Fruit fly (Drosophila melanogaster) whole organism, embryonic: ENCODE measurements around the gene CG14971.

Experiments used
- Atf-2 ChIP-seq: fragments of 200-800 bp; sonication (Bioruptor generic); optimal IDR thresholded peaks from 2 replicates; lab custom pipeline; 2016; ENCODE audit warnings: missing biosample characterization, missing genetic modification characterization
- CG11696 ChIP-seq: fragments of 200-800 bp; sonication (Bioruptor generic); IDR thresholded peaks from 2 replicates; pipeline ENCODE4 v1.3.6; 2022; ENCODE audit warnings: missing biosample characterization, missing genetic modification characterization
- CG13894 ChIP-seq: fragments of 200-800 bp; sonication (Bioruptor generic); optimal IDR thresholded peaks from 3 replicates; lab custom pipeline; 2018; ENCODE audit warnings: missing biosample characterization, mild to moderate bottlenecking, missing genetic modification characterization, moderate library complexity
- CG14014 ChIP-seq: fragments of 200-800 bp; sonication (Bioruptor generic); IDR thresholded peaks from 2 replicates; pipeline ENCODE4 v1.3.6; 2022; ENCODE audit warnings: missing biosample characterization, missing genetic modification characterization
- CG14710 ChIP-seq: fragments of 200-800 bp; sonication (Bioruptor generic); optimal IDR thresholded peaks from 3 replicates; lab custom pipeline; 2019; ENCODE audit warnings: missing biosample characterization, mild to moderate bottlenecking, missing genetic modification characterization, moderate library complexity
- CG15011 ChIP-seq: fragments of 200-800 bp; sonication (Bioruptor generic); optimal IDR thresholded peaks from 3 replicates; lab custom pipeline; 2018; ENCODE audit warnings: missing biosample characterization, mild to moderate bottlenecking, missing genetic modification characterization
- CG17186 ChIP-seq: fragments of 200-800 bp; sonication (Bioruptor generic); optimal IDR thresholded peaks from 3 replicates; lab custom pipeline; 2017; ENCODE audit warnings: missing biosample characterization, missing genetic modification reagents, missing genetic modification characterization
- CG18764 ChIP-seq: fragments of 200-800 bp; sonication (Bioruptor generic); optimal IDR thresholded peaks from 3 replicates; lab custom pipeline; 2016; ENCODE audit warnings: missing biosample characterization, missing genetic modification characterization
- CG2120 ChIP-seq: fragments of 200-800 bp; sonication (Bioruptor generic); optimal IDR thresholded peaks from 3 replicates; lab custom pipeline; 2016; ENCODE audit warnings: missing biosample characterization, missing genetic modification characterization
- CG2875 ChIP-seq: fragments of 200-800 bp; sonication (Bioruptor generic); optimal IDR thresholded peaks from 2 replicates; lab custom pipeline; 2017; ENCODE audit warnings: missing biosample characterization, mild to moderate bottlenecking, missing genetic modification characterization, missing genetic modification reagents
- CG32532 ChIP-seq: fragments of 200-800 bp; sonication (Bioruptor generic); IDR thresholded peaks from 2 replicates; pipeline ENCODE4 v1.3.6; 2022; ENCODE audit warnings: missing biosample characterization, missing genetic modification characterization
- CG3847 ChIP-seq: fragments of 200-800 bp; sonication (Bioruptor generic); IDR thresholded peaks from 2 replicates; pipeline ENCODE4 v1.3.6; 2022; ENCODE audit warnings: missing biosample characterization, missing genetic modification characterization
- CG6765 ChIP-seq: fragments of 200-800 bp; sonication (Bioruptor generic); optimal IDR thresholded peaks from 3 replicates; lab custom pipeline; 2017; ENCODE audit warnings: missing biosample characterization, mild to moderate bottlenecking, missing genetic modification characterization
- CG8089 ChIP-seq: fragments of 200-800 bp; sonication (Bioruptor generic); optimal IDR thresholded peaks from 3 replicates; lab custom pipeline; 2016; ENCODE audit warnings: missing biosample characterization, missing genetic modification characterization
- CG8281 ChIP-seq: fragments of 200-800 bp; sonication (Bioruptor generic); optimal IDR thresholded peaks from 2 replicates; lab custom pipeline; 2018; ENCODE audit warnings: missing biosample characterization, mild to moderate bottlenecking, missing genetic modification characterization, moderate library complexity
- CG8478 ChIP-seq: fragments of >200 bp; optimal IDR thresholded peaks from 2 replicates; lab custom pipeline; 2018
- CG9215 ChIP-seq: fragments of 200-800 bp; sonication (Bioruptor generic); IDR thresholded peaks from 2 replicates; pipeline ENCODE4 v1.3.6; 2022; ENCODE audit warnings: missing biosample characterization, missing genetic modification characterization
- CrebB ChIP-seq: fragments of 200-800 bp; sonication (Bioruptor generic); optimal IDR thresholded peaks from 3 replicates; lab custom pipeline; 2018; ENCODE audit warnings: missing biosample characterization, mild to moderate bottlenecking, missing genetic modification characterization
- Doc3 ChIP-seq: fragments of 200-800 bp; sonication (Bioruptor generic); IDR thresholded peaks from 3 replicates; pipeline ENCODE4 v1.3.6; 2022; ENCODE audit warnings: missing biosample characterization, missing genetic modification characterization; ENCODE audit not compliant: partially characterized antibody
- Ets97D ChIP-seq: fragments of 200-800 bp; sonication (Bioruptor generic); optimal IDR thresholded peaks from 3 replicates; lab custom pipeline; 2016; ENCODE audit warnings: missing biosample characterization, missing genetic modification characterization
- HLH4C ChIP-seq: fragments of 200-800 bp; sonication (Bioruptor generic); IDR thresholded peaks from 3 replicates; pipeline ENCODE4 v1.3.6; 2022; ENCODE audit warnings: missing biosample characterization, missing genetic modification characterization; ENCODE audit not compliant: partially characterized antibody
- HLH54F ChIP-seq: fragments of 200-800 bp; sonication (Bioruptor generic); optimal IDR thresholded peaks from 3 replicates; lab custom pipeline; 2016; ENCODE audit warnings: missing biosample characterization, missing genetic modification characterization
- Hmr ChIP-seq: fragments of 200-800 bp; sonication (Bioruptor generic); optimal IDR thresholded peaks from 3 replicates; lab custom pipeline; 2017; ENCODE audit warnings: mild to moderate bottlenecking, missing biosample characterization, missing genetic modification reagents, missing genetic modification characterization
- Hr3 ChIP-seq: fragments of 200-800 bp; sonication (Bioruptor generic); optimal IDR thresholded peaks from 3 replicates; lab custom pipeline; 2016; ENCODE audit warnings: missing biosample characterization, missing genetic modification characterization
- Hsf ChIP-seq: fragments of 200-800 bp; sonication (Bioruptor generic); optimal IDR thresholded peaks from 3 replicates; lab custom pipeline; 2016; ENCODE audit warnings: missing biosample characterization, missing genetic modification characterization
- Mrtf ChIP-seq: fragments of 200-800 bp; sonication (Bioruptor generic); IDR thresholded peaks from 3 replicates; pipeline ENCODE4 v1.3.6; 2022; ENCODE audit warnings: missing biosample characterization, missing genetic modification characterization
- Myb ChIP-seq: fragments of 200-800 bp; sonication (Bioruptor generic); optimal IDR thresholded peaks from 2 replicates; lab custom pipeline; 2016; ENCODE audit warnings: missing biosample characterization, missing genetic modification characterization
- Oaz ChIP-seq: fragments of 200-800 bp; sonication (Bioruptor generic); IDR thresholded peaks from 2 replicates; pipeline ENCODE4 v1.3.6; 2022; ENCODE audit warnings: missing biosample characterization, missing genetic modification characterization
- Oli ChIP-seq: fragments of 200-800 bp; sonication (Bioruptor generic); optimal IDR thresholded peaks from 2 replicates; lab custom pipeline; 2018; ENCODE audit warnings: missing biosample characterization, mild to moderate bottlenecking, missing genetic modification characterization, moderate library complexity
- Scr ChIP-seq: fragments of 200-800 bp; sonication (Bioruptor generic); IDR thresholded peaks from 2 replicates; pipeline ENCODE4 v1.3.6; 2022; ENCODE audit warnings: missing biosample characterization, missing genetic modification characterization; ENCODE audit not compliant: partially characterized antibody
- ab ChIP-seq: fragments of 200-800 bp; sonication (Bioruptor generic); optimal IDR thresholded peaks from 2 replicates; lab custom pipeline; 2016; ENCODE audit warnings: missing biosample characterization, missing genetic modification characterization
- btn ChIP-seq: fragments of 200-800 bp; sonication (Bioruptor generic); optimal IDR thresholded peaks from 2 replicates; lab custom pipeline; 2016; ENCODE audit warnings: missing biosample characterization, missing genetic modification characterization
- chif ChIP-seq, 2 experiments: fragments of 200-800 bp; sonication (Bioruptor generic); optimal IDR thresholded peaks; 3 replicates each; lab custom pipeline; 2016; ENCODE audit warnings: missing biosample characterization in 2 of 2, missing genetic modification characterization in 2 of 2
- fd3F ChIP-seq: fragments of 200-800 bp; sonication (Bioruptor generic); optimal IDR thresholded peaks from 2 replicates; lab custom pipeline; 2018; ENCODE audit warnings: missing biosample characterization, mild to moderate bottlenecking, missing genetic modification characterization, moderate library complexity
- ftz-f1 ChIP-seq: fragments of 200-800 bp; sonication (Bioruptor generic); optimal IDR thresholded peaks from 2 replicates; lab custom pipeline; 2016; ENCODE audit warnings: missing biosample characterization, missing genetic modification characterization
- gcm ChIP-seq: fragments of 200-800 bp; sonication (Bioruptor generic); optimal IDR thresholded peaks from 2 replicates; lab custom pipeline; 2019; ENCODE audit warnings: missing biosample characterization, mild to moderate bottlenecking, missing genetic modification characterization, moderate library complexity
- gcm2 ChIP-seq: fragments of 200-800 bp; sonication (Bioruptor generic); optimal IDR thresholded peaks from 2 replicates; lab custom pipeline; 2016; ENCODE audit warnings: missing biosample characterization, missing genetic modification characterization
- hbn ChIP-seq: fragments of 200-800 bp; sonication (Bioruptor generic); IDR thresholded peaks from 2 replicates; pipeline ENCODE4 v1.3.6; 2022; ENCODE audit warnings: missing biosample characterization, missing genetic modification characterization; ENCODE audit not compliant: partially characterized antibody
- kni ChIP-seq: fragments of 200-800 bp; sonication (Bioruptor generic); optimal IDR thresholded peaks from 3 replicates; lab custom pipeline; 2017; ENCODE audit warnings: mild to moderate bottlenecking, missing biosample characterization, missing genetic modification reagents, missing genetic modification characterization
- knrl ChIP-seq: fragments of 200-800 bp; sonication (Bioruptor generic); IDR thresholded peaks from 3 replicates; pipeline ENCODE4 v1.3.6; 2022; ENCODE audit warnings: missing biosample characterization, missing genetic modification characterization; ENCODE audit not compliant: partially characterized antibody
- nerfin-1 ChIP-seq: fragments of 200-800 bp; sonication (Bioruptor generic); optimal IDR thresholded peaks from 3 replicates; lab custom pipeline; 2019; ENCODE audit warnings: missing biosample characterization, mild to moderate bottlenecking, missing genetic modification characterization, moderate library complexity
- pan ChIP-seq, 4 experiments: fragments of >200 bp in 3 of 4; fragments of 200-800 bp in 1 of 4; sonication (Bioruptor generic) in 1 of 4; optimal IDR thresholded peaks in 3 of 4; IDR thresholded peaks in 1 of 4; 2 replicates each; pipeline versions ENCODE4 v1.3.6 to Lab custom; 2017 to 2022; ENCODE audit warnings: missing biosample characterization in 2 of 4, missing genetic modification characterization in 2 of 4, mixed read lengths in 1 of 4
- pnt ChIP-seq: fragments of 200-800 bp; sonication (Bioruptor generic); optimal IDR thresholded peaks from 3 replicates; lab custom pipeline; 2016; ENCODE audit warnings: missing biosample characterization, missing genetic modification characterization
- pzg ChIP-seq: fragments of 200-800 bp; sonication (Bioruptor generic); optimal IDR thresholded peaks from 3 replicates; lab custom pipeline; 2018; ENCODE audit warnings: missing biosample characterization, mild to moderate bottlenecking, missing genetic modification characterization, moderate library complexity
- rib ChIP-seq: fragments of 200-800 bp; sonication (Bioruptor generic); IDR thresholded peaks from 2 replicates; pipeline ENCODE4 v1.3.6; 2022; ENCODE audit warnings: missing biosample characterization, missing genetic modification characterization
- sisA ChIP-seq: fragments of 200-800 bp; sonication (Bioruptor generic); IDR thresholded peaks from 2 replicates; pipeline ENCODE4 v1.3.6; 2022; ENCODE audit warnings: missing biosample characterization, missing genetic modification characterization
- sug ChIP-seq: fragments of 200-800 bp; optimal IDR thresholded peaks from 2 replicates; lab custom pipeline; 2019; ENCODE audit warnings: missing biosample characterization, mild to moderate bottlenecking, missing genetic modification characterization, moderate library complexity
- trem ChIP-seq: fragments of 200-800 bp; optimal IDR thresholded peaks from 3 replicates; lab custom pipeline; 2019; ENCODE audit warnings: missing biosample characterization, mild to moderate bottlenecking, missing genetic modification characterization, moderate library complexity
- wdn ChIP-seq: fragments of 200-800 bp; sonication (Bioruptor generic); IDR thresholded peaks from 2 replicates; pipeline ENCODE4 v1.3.6; 2022; ENCODE audit warnings: missing biosample characterization, missing genetic modification characterization

Gene CG14971

dm6 chr3L:3436838-3437663 lies 34.1 kb downstream of the CG14971 start (continued):
- TF ChIP-seq pzg (GFP tag; lab: Kevin White, UChicago) (no peak), Doc3 (GFP tag; lab: Robert Waterston, UW) (no peak), Scr (no peak), CG32532 (GFP tag; lab: Robert Waterston, UW) (peak; percentile 66; the same call in 1 of the 2 replicates), CG18764 (GFP tag; lab: Kevin White, UChicago) (no peak), Oaz (GFP tag; lab: Robert Waterston, UW) (no peak), Atf-2 (GFP tag; lab: Kevin White, UChicago) (no peak), HLH54F (GFP tag; lab: Kevin White, UChicago) (no peak), gcm (GFP tag; lab: Kevin White, UChicago) (peak; percentile 34), CG6765 (GFP tag; lab: Kevin White, UChicago) (no peak), nerfin-1 (tag; lab: Kevin White, UChicago) (no peak), gcm2 (no peak), CG8478 (lab: Kevin White, UChicago) (no peak), CG15011 (GFP tag; lab: Kevin White, UChicago) (no peak), chif (GFP tag; optimal IDR thresholded peaks at IDR 0.05; lab: Kevin White, UChicago) (no peak), Hsf (GFP tag; lab: Kevin White, UChicago) (no peak), btn (GFP tag; lab: Kevin White, UChicago) (no peak), Myb (no peak), CG8281 (tag; lab: Kevin White, UChicago) (no peak), CG8089 (GFP tag; lab: Kevin White, UChicago) (no peak), pan (optimal IDR thresholded peaks at IDR 0.05; lab: Kevin White, UChicago) (no peak), pan (GFP tag; optimal IDR thresholded peaks at IDR 0.05 in 1 of 2, IDR thresholded peaks at IDR 0.05 in 1 of 2) (peak in 1 of 2 experiments; percentile 74), CG2120 (GFP tag; lab: Kevin White, UChicago) (peak; percentile 38), sisA (GFP tag; lab: Robert Waterston, UW) (no peak), pnt (GFP tag; lab: Kevin White, UChicago) (no peak), rib (GFP tag; lab: Robert Waterston, UW) (0 out of 2 replicates have a peak, but pooled peaks have one; percentile 20), CG2875 (GFP tag; lab: Kevin White, UChicago) (no peak), knrl (GFP tag; lab: Robert Waterston, UW) (no peak), ab (GFP tag; lab: Kevin White, UChicago) (no peak), Hmr (GFP tag; lab: Kevin White, UChicago) (peak; percentile 34), kni (GFP tag; lab: Kevin White, UChicago) (no peak), CG14014 (GFP tag; lab: Robert Waterston, UW) (peak; percentile 49; the same call in 1 of the 2 replicates), hbn (GFP tag; lab: Robert Waterston, UW) (no peak), CG17186 (no peak), Hr3 (GFP tag; lab: Kevin White, UChicago) (peak; percentile 36), sug (tag; lab: Kevin White, UChicago) (peak; percentile 67), CrebB (tag; lab: Kevin White, UChicago) (no peak), Oli (tag; lab: Kevin White, UChicago) (peak; percentile 58), CG14710 (tag; lab: Kevin White, UChicago) (peak; percentile 7), wdn (no peak), CG11696 (GFP tag; lab: Robert Waterston, UW) (no peak), ftz-f1 (GFP tag; lab: Kevin White, UChicago) (peak; percentile 64), CG13894 (peak; percentile 36), Mrtf (GFP tag; lab: Robert Waterston, UW) (no peak), fd3F (peak; percentile 36), CG9215 (GFP tag; lab: Robert Waterston, UW) (0 out of 2 replicates have a peak, but pooled peaks have one; percentile 19), HLH4C (no peak), CG3847 (GFP tag; lab: Robert Waterston, UW) (0 out of 2 replicates have a peak, but pooled peaks have one; percentile 47), trem (tag; lab: Kevin White, UChicago) (no peak), Ets97D (GFP tag; lab: Kevin White, UChicago) (no peak)
